Worm (Caenorhabditis elegans) whole organism, L3 larva: Measurements from ENCODE around the gene nspb-5.

Experiments
- ZK546.5 ChIP-seq: sonication (generic microtip); optimal IDR thresholded peaks from 2 replicates; lab custom pipeline; 2017; ENCODE audit warnings: missing biosample characterization, missing genetic modification characterization
- ama-1 ChIP-seq: fragments of 150-350 bp; optimal IDR thresholded peaks from 2 replicates; lab custom pipeline; 2018
- egl-27 ChIP-seq: sonication (generic microtip); optimal IDR thresholded peaks from 4 replicates; lab custom pipeline; 2017; ENCODE audit warnings: missing biosample characterization, missing genetic modification reagents, missing genetic modification characterization
- elt-1 ChIP-seq: fragments of 150-350 bp; optimal IDR thresholded peaks from 2 replicates; lab custom pipeline; 2014; ENCODE audit warnings: missing biosample characterization, missing genetic modification characterization
- fos-1 ChIP-seq: fragments of 150-350 bp; optimal IDR thresholded peaks from 2 replicates; lab custom pipeline; 2014; ENCODE audit warnings: missing biosample characterization, missing genetic modification characterization
- jun-1 ChIP-seq: fragments of 150-350 bp; optimal IDR thresholded peaks from 2 replicates; lab custom pipeline; 2014; ENCODE audit warnings: missing biosample characterization, missing genetic modification reagents, missing genetic modification characterization
- mdl-1 ChIP-seq: fragments of 150-350 bp; optimal IDR thresholded peaks from 2 replicates; lab custom pipeline; 2014; ENCODE audit warnings: missing biosample characterization, missing genetic modification characterization
- nfya-1 ChIP-seq: sonication (generic microtip); optimal IDR thresholded peaks from 2 replicates; lab custom pipeline; 2017; ENCODE audit warnings: missing genetic modification characterization, mild to moderate bottlenecking, missing compliant biosample characterization, antibody characterized with exemption, moderate library complexity; ENCODE audit not compliant: insufficient read depth
- nhr-12 ChIP-seq: fragments of 150-350 bp; optimal IDR thresholded peaks from 2 replicates; lab custom pipeline; 2014; ENCODE audit warnings: missing biosample characterization, missing genetic modification characterization
- nhr-28 ChIP-seq: fragments of 150-350 bp; optimal IDR thresholded peaks from 2 replicates; lab custom pipeline; 2014; ENCODE audit warnings: missing biosample characterization, missing genetic modification characterization
- nhr-77 ChIP-seq: fragments of 150-350 bp; optimal IDR thresholded peaks from 2 replicates; lab custom pipeline; 2014; ENCODE audit warnings: missing biosample characterization, missing genetic modification characterization
- zag-1 ChIP-seq: fragments of 150-350 bp; optimal IDR thresholded peaks from 2 replicates; lab custom pipeline; 2014; ENCODE audit warnings: missing biosample characterization, missing genetic modification characterization

DNA sequence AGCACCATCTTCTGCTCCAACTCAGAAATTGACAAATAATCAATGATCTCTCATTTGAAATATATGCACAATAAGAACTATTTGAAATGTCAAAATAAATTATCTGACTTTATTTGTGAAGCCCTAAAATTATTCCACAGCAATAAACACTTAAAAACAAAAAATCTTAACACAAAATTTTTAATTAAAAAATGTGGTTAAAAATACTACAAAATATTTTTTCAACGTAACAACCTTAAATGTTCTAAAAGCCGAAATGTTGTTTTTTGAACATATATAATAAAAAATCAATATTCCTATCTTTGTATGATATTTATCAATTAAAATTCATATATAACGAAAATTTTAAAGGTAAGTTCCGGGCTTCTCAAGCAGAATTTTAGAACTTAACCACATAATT is 607 bp downstream of the nspb-5 start, which contains the start of gene F38A5.8:
- TF ChIP-seq mdl-1 (tag; lab: Kevin White, UChicago) (no peak), egl-27 (no peak), nfya-1 (tag; lab: Kevin White, UChicago) (no peak), nhr-28 (tag; lab: Kevin White, UChicago) (no peak), ama-1 (lab: Kevin White, UChicago) (no peak), nhr-77 (no peak), jun-1 (no peak), elt-1 (tag; lab: Kevin White, UChicago) (no peak), fos-1 (tag; lab: Kevin White, UChicago) (no peak), zag-1 (tag; lab: Kevin White, UChicago) (no peak), ZK546.5 (tag; lab: Kevin White, UChicago) (no peak), nhr-12 (no peak)
